Fruit fly (Drosophila melanogaster) whole organism, embryonic: ENCODE data around the gene neb.

ENCODE experiments used
- Bdp1 ChIP-seq: fragments of 200-800 bp; sonication (Bioruptor generic); optimal IDR thresholded peaks from 3 replicates; lab custom pipeline; 2016; ENCODE audit warnings: missing biosample characterization, missing genetic modification characterization
- CG10366 ChIP-seq: fragments of 200-800 bp; sonication (Bioruptor generic); IDR thresholded peaks from 2 replicates; pipeline ENCODE4 v1.3.6; 2022; ENCODE audit warnings: missing biosample characterization, missing genetic modification characterization
- CG15073 ChIP-seq: fragments of 200-800 bp; sonication (Bioruptor generic); optimal IDR thresholded peaks from 2 replicates; lab custom pipeline; 2016; ENCODE audit warnings: missing biosample characterization, missing genetic modification characterization
- CG30020 ChIP-seq: fragments of 200-800 bp; optimal IDR thresholded peaks from 2 replicates; lab custom pipeline; 2019; ENCODE audit warnings: missing biosample characterization, mild to moderate bottlenecking, missing genetic modification characterization, moderate library complexity
- CG4404 ChIP-seq: fragments of 200-800 bp; sonication (Bioruptor generic); IDR thresholded peaks from 2 replicates; pipeline ENCODE4 v1.3.6; 2022; ENCODE audit warnings: missing biosample characterization, missing genetic modification characterization
- CG4617 ChIP-seq: fragments of 200-800 bp; sonication (Bioruptor generic); optimal IDR thresholded peaks from 3 replicates; lab custom pipeline; 2016; ENCODE audit warnings: missing biosample characterization, missing genetic modification characterization, borderline replicate concordance
- CG6813 ChIP-seq: fragments of 200-800 bp; sonication (Bioruptor generic); optimal IDR thresholded peaks from 2 replicates; lab custom pipeline; 2017; ENCODE audit warnings: missing biosample characterization, missing genetic modification characterization, mild to moderate bottlenecking, moderate library complexity, missing genetic modification reagents
- D ChIP-seq, 2 experiments: fragments of 200-800 bp in 1 of 2; fragments of >200 bp in 1 of 2; sonication (Bioruptor generic) in 1 of 2; optimal IDR thresholded peaks; 2 replicates in 1 of 2; 3 replicates in 1 of 2; lab custom pipeline; 2017; ENCODE audit warnings: mild to moderate bottlenecking in 1 of 2, missing biosample characterization in 1 of 2, missing genetic modification characterization in 1 of 2, missing genetic modification reagents in 1 of 2
- Deaf1 ChIP-seq: fragments of 200-800 bp; optimal IDR thresholded peaks from 3 replicates; lab custom pipeline; 2019; ENCODE audit warnings: missing biosample characterization, mild to moderate bottlenecking, missing genetic modification characterization, moderate library complexity
- Dip3 ChIP-seq: fragments of 200-800 bp; sonication (Bioruptor generic); optimal IDR thresholded peaks from 3 replicates; lab custom pipeline; 2016; ENCODE audit warnings: missing biosample characterization, missing genetic modification characterization
- E2f2 ChIP-seq: fragments of 200-800 bp; sonication (Bioruptor generic); IDR thresholded peaks from 2 replicates; pipeline ENCODE4 v1.3.6; 2022; ENCODE audit warnings: missing biosample characterization, missing genetic modification characterization
- Elba2 ChIP-seq: fragments of 200-800 bp; sonication (Bioruptor generic); optimal IDR thresholded peaks from 3 replicates; lab custom pipeline; 2016; ENCODE audit warnings: missing biosample characterization, missing genetic modification characterization
- Fer2 ChIP-seq: fragments of 200-800 bp; sonication (Bioruptor generic); optimal IDR thresholded peaks from 2 replicates; lab custom pipeline; 2018; ENCODE audit warnings: missing biosample characterization, mild to moderate bottlenecking, missing genetic modification characterization, moderate library complexity
- HLH54F ChIP-seq: fragments of 200-800 bp; sonication (Bioruptor generic); optimal IDR thresholded peaks from 3 replicates; lab custom pipeline; 2016; ENCODE audit warnings: missing biosample characterization, missing genetic modification characterization
- Kr ChIP-seq: fragments of 200-800 bp; sonication (Bioruptor generic); optimal IDR thresholded peaks from 2 replicates; lab custom pipeline; 2017; ENCODE audit warnings: missing biosample characterization, mild to moderate bottlenecking, missing genetic modification characterization
- Optix ChIP-seq: fragments of 200-800 bp; sonication (Bioruptor generic); IDR thresholded peaks from 3 replicates; pipeline ENCODE4 v1.3.6; 2022; ENCODE audit warnings: missing biosample characterization, missing genetic modification characterization
- PHDP ChIP-seq: fragments of 200-800 bp; sonication (Bioruptor generic); optimal IDR thresholded peaks from 3 replicates; lab custom pipeline; 2018; ENCODE audit warnings: missing biosample characterization, mild to moderate bottlenecking, missing genetic modification characterization, moderate library complexity
- Rfx ChIP-seq: fragments of 200-800 bp; sonication (Bioruptor generic); IDR thresholded peaks from 2 replicates; pipeline ENCODE4 v1.3.6; 2022; ENCODE audit warnings: missing biosample characterization, missing genetic modification characterization
- ap ChIP-seq: fragments of 200-800 bp; sonication (Bioruptor generic); IDR thresholded peaks from 2 replicates; pipeline ENCODE4 v1.3.6; 2022; ENCODE audit warnings: missing biosample characterization, missing genetic modification characterization
- chinmo ChIP-seq: fragments of 200-800 bp; sonication (Bioruptor generic); IDR thresholded peaks from 4 replicates; pipeline ENCODE4 v1.3.6; 2022; ENCODE audit warnings: missing biosample characterization, missing genetic modification characterization; ENCODE audit not compliant: partially characterized antibody
- dmrt99B ChIP-seq: fragments of 200-800 bp; sonication (Bioruptor generic); optimal IDR thresholded peaks from 2 replicates; lab custom pipeline; 2018; ENCODE audit warnings: missing biosample characterization, mild to moderate bottlenecking, missing genetic modification characterization, moderate library complexity
- hbn ChIP-seq: fragments of 200-800 bp; sonication (Bioruptor generic); IDR thresholded peaks from 2 replicates; pipeline ENCODE4 v1.3.6; 2022; ENCODE audit warnings: missing biosample characterization, missing genetic modification characterization; ENCODE audit not compliant: partially characterized antibody
- insv ChIP-seq, 2 experiments: fragments of 200-800 bp; sonication (Bioruptor generic); optimal IDR thresholded peaks; 3 replicates each; lab custom pipeline; 2016 to 2018; ENCODE audit warnings: missing biosample characterization in 2 of 2, missing genetic modification characterization in 2 of 2
- klu ChIP-seq: fragments of 200-800 bp; sonication (Bioruptor generic); IDR thresholded peaks from 2 replicates; pipeline ENCODE4 v1.3.6; 2022; ENCODE audit warnings: missing biosample characterization, missing genetic modification characterization
- luna ChIP-seq: fragments of 200-800 bp; sonication (Bioruptor generic); optimal IDR thresholded peaks from 2 replicates; lab custom pipeline; 2016; ENCODE audit warnings: missing biosample characterization, missing genetic modification characterization
- mam ChIP-seq: fragments of 200-800 bp; sonication (Bioruptor generic); optimal IDR thresholded peaks from 3 replicates; lab custom pipeline; 2016; ENCODE audit warnings: missing biosample characterization, missing genetic modification characterization
- nerfin-1 ChIP-seq: fragments of 200-800 bp; sonication (Bioruptor generic); optimal IDR thresholded peaks from 3 replicates; lab custom pipeline; 2019; ENCODE audit warnings: missing biosample characterization, mild to moderate bottlenecking, missing genetic modification characterization, moderate library complexity
- peb ChIP-seq: fragments of 200-800 bp; sonication (Bioruptor generic); IDR thresholded peaks from 2 replicates; pipeline ENCODE4 v1.3.6; 2022; ENCODE audit warnings: missing biosample characterization, missing genetic modification characterization
- pita ChIP-seq: fragments of 200-800 bp; sonication (Bioruptor generic); optimal IDR thresholded peaks from 2 replicates; lab custom pipeline; 2017; ENCODE audit warnings: missing biosample characterization, mild to moderate bottlenecking, missing genetic modification characterization
- sens-2 ChIP-seq: fragments of 200-800 bp; sonication (Bioruptor generic); IDR thresholded peaks from 2 replicates; pipeline ENCODE4 v1.3.6; 2022; ENCODE audit warnings: missing biosample characterization, missing genetic modification characterization
- wdn ChIP-seq: fragments of 200-800 bp; sonication (Bioruptor generic); IDR thresholded peaks from 2 replicates; pipeline ENCODE4 v1.3.6; 2022; ENCODE audit warnings: missing biosample characterization, missing genetic modification characterization

Gene neb

dm6 chr2L:20120388-20121232 lies 45.1 kb downstream of the neb start (continued):
- TF ChIP-seq CG10366 (GFP tag; lab: Robert Waterston, UW) (peak; percentile 90), ap (GFP tag; lab: Robert Waterston, UW) (peak; percentile 87), pita (GFP tag; lab: Kevin White, UChicago) (peak; percentile 91), klu (peak; percentile 77), CG15073 (GFP tag; lab: Kevin White, UChicago) (peak; percentile 68), CG4617 (GFP tag; lab: Kevin White, UChicago) (peak; percentile 86), Rfx (GFP tag; lab: Robert Waterston, UW) (peak; percentile 99), Dip3 (peak; percentile 70), peb (GFP tag; lab: Robert Waterston, UW) (peak; percentile 72), CG4404 (GFP tag; lab: Robert Waterston, UW) (peak; percentile 79), dmrt99B (peak; percentile 68), wdn (GFP tag; lab: Robert Waterston, UW) (peak; percentile 76), sens-2 (GFP tag; lab: Robert Waterston, UW) (peak; percentile 79), CG6813 (GFP tag; lab: Kevin White, UChicago) (peak; percentile 51), mam (GFP tag; lab: Kevin White, UChicago) (peak; percentile 95)

DNA sequence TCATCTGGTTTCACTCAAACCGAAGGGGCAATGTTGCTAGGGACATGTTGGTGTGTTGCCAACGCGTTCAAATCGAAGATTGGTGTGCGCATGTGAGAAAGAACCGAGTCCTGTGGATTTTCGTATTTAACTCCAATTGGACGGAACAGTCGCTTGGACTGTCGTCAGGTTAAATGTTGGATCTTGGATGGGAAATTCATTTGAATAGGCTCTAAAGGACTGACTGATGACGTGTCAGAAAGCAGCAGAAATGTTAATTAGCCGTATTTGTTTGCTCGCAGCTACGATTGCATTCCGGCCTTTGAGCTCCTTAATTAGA lies 45.6 kb downstream of the neb start:
- 0 out of 2 replicates have a peak, but pooled peaks have one; percentile 23 for TF ChIP-seq hbn (GFP tag; lab: Robert Waterston, UW)
- TF ChIP-seq D (optimal IDR thresholded peaks at IDR 0.05; lab: Kevin White, UChicago) = peak; percentile 72
- no peak for TF ChIP-seq D (GFP tag; optimal IDR thresholded peaks at IDR 0.05; lab: Kevin White, UChicago)
- no peak for TF ChIP-seq PHDP (tag; lab: Kevin White, UChicago)
- TF ChIP-seq Optix (GFP tag; lab: Robert Waterston, UW) = no peak
- no peak for TF ChIP-seq nerfin-1 (tag; lab: Kevin White, UChicago)
- peak in 1 of 2 experiments; percentile 84 for TF ChIP-seq insv (GFP tag; optimal IDR thresholded peaks at IDR 0.05; lab: Kevin White, UChicago)
- no peak for TF ChIP-seq Elba2
- no peak for TF ChIP-seq CG30020 (tag; lab: Kevin White, UChicago)
- TF ChIP-seq Deaf1 (tag; lab: Kevin White, UChicago) = peak; percentile 64
- TF ChIP-seq Fer2 (tag; lab: Kevin White, UChicago) = no peak
- TF ChIP-seq E2f2 (GFP tag; lab: Robert Waterston, UW) = no peak
- TF ChIP-seq chinmo = 0 out of 4 replicates have a peak, but pooled peaks have one; percentile 12
- no peak for TF ChIP-seq luna

DNA sequence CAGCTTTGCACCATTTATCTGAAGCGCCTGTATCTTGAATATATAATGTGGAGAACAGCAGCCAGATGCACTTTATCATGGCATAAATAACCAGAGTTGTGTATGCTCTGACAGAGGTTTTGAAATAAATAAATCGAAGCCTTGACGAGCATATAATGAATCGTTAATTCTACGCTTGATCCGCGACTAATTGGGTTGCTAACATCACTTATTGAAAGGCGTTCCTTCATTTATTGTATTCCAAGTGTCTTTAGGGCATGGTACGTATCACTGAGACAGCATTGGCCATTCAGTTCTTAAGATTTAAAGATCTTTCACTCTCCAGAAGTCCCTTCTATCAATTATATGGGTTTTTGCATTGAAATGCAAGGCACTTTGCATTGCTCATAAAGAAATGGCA lies 59.3 kb downstream of the neb start, which contains the start of gene CG10651:
TSS of gene CG10651 (minus strand) at position 101 of the 400 bp plus-strand sequence.
- TF ChIP-seq Kr (GFP tag; lab: Kevin White, UChicago) = no peak
- no peak for TF ChIP-seq HLH54F (GFP tag; lab: Kevin White, UChicago)
- no peak for TF ChIP-seq Bdp1 (GFP tag; lab: Kevin White, UChicago)
